Worm (Caenorhabditis elegans) whole organism, late embryonic: Measurements from ENCODE around the gene hlh-33.

Source experiments
- T23F11.4 ChIP-seq: fragments of 200-800 bp; sonication (Bioruptor generic); optimal IDR thresholded peaks from 2 replicates; lab custom pipeline; 2018; ENCODE audit warnings: mild to moderate bottlenecking, missing genetic modification characterization, missing compliant biosample characterization
- ceh-9 ChIP-seq: sonication (generic microtip); optimal IDR thresholded peaks from 2 replicates; lab custom pipeline; 2016; ENCODE audit warnings: mild to moderate bottlenecking, missing genetic modification characterization, inconsistent platforms, missing compliant biosample characterization
- elt-2 ChIP-seq: sonication (generic microtip); optimal IDR thresholded peaks from 2 replicates; lab custom pipeline; 2016; ENCODE audit warnings: missing genetic modification reagents, missing genetic modification characterization, missing compliant biosample characterization
- elt-4 ChIP-seq: sonication (generic microtip); optimal IDR thresholded peaks from 2 replicates; lab custom pipeline; 2016; ENCODE audit warnings: missing genetic modification characterization, missing compliant biosample characterization
- eyg-1 ChIP-seq: sonication (generic microtip); optimal IDR thresholded peaks from 2 replicates; lab custom pipeline; 2016; ENCODE audit warnings: missing genotype, missing genetic modification characterization, missing compliant biosample characterization
- gmeb-2 ChIP-seq: sonication (generic microtip); optimal IDR thresholded peaks from 2 replicates; lab custom pipeline; 2016; ENCODE audit warnings: missing genetic modification characterization, inconsistent platforms, missing compliant biosample characterization
- pha-4 ChIP-seq: fragments of 150-350 bp; optimal IDR thresholded peaks from 2 replicates; lab custom pipeline; 2018; ENCODE audit warnings: missing biosample characterization, missing genetic modification reagents, missing genetic modification characterization
- ttx-3 ChIP-seq: sonication (generic microtip); optimal IDR thresholded peaks from 2 replicates; lab custom pipeline; 2016; ENCODE audit warnings: missing genetic modification reagents, missing genetic modification characterization, missing compliant biosample characterization

ce11 chrIII:1905589-1905988 is 50.4 kb downstream of the hlh-33 start, which contains the start of the genes B0524.6 and pqn-41:
- no peak for TF ChIP-seq pha-4 (tag; lab: Kevin White, UChicago)
- no peak for TF ChIP-seq T23F11.4 (GFP tag; lab: Kevin White, UChicago)
- no peak for TF ChIP-seq eyg-1 (tag; lab: Kevin White, UChicago)
- TF ChIP-seq ceh-9 (tag; lab: Kevin White, UChicago): no peak
- no peak for TF ChIP-seq gmeb-2 (tag; lab: Kevin White, UChicago)
- no peak for TF ChIP-seq elt-4 (tag; lab: Kevin White, UChicago)
- TF ChIP-seq ttx-3: no peak
- TF ChIP-seq elt-2 (tag; lab: Kevin White, UChicago): no peak
